Worm (Caenorhabditis elegans) whole organism, L3 larva: ENCODE data around the gene R107.9.

Source experiments
- R02D3.7 ChIP-seq: fragments of 150-350 bp; optimal IDR thresholded peaks from 2 replicates; lab custom pipeline; 2014; ENCODE audit warnings: missing biosample characterization, missing genetic modification characterization
- ZK546.5 ChIP-seq: sonication (generic microtip); optimal IDR thresholded peaks from 2 replicates; lab custom pipeline; 2017; ENCODE audit warnings: missing biosample characterization, missing genetic modification characterization
- aly-2 ChIP-seq: fragments of 150-350 bp; optimal IDR thresholded peaks from 2 replicates; lab custom pipeline; 2014; ENCODE audit warnings: missing biosample characterization, missing genetic modification characterization
- ama-1 ChIP-seq: fragments of 150-350 bp; optimal IDR thresholded peaks from 2 replicates; lab custom pipeline; 2018
- ceh-16 ChIP-seq: sonication (generic microtip); optimal IDR thresholded peaks from 2 replicates; lab custom pipeline; 2017; ENCODE audit warnings: missing biosample characterization, missing genetic modification characterization
- ceh-28 ChIP-seq: fragments of 150-350 bp; optimal IDR thresholded peaks from 2 replicates; lab custom pipeline; 2014; ENCODE audit warnings: missing biosample characterization, missing genetic modification reagents, missing genetic modification characterization
- ceh-82 ChIP-seq: fragments of 150-350 bp; optimal IDR thresholded peaks from 2 replicates; lab custom pipeline; 2014; ENCODE audit warnings: missing biosample characterization, missing genetic modification characterization
- ceh-9 ChIP-seq: sonication (generic microtip); optimal IDR thresholded peaks from 2 replicates; lab custom pipeline; 2018; ENCODE audit warnings: missing biosample characterization, missing genetic modification characterization
- daf-12 ChIP-seq: fragments of 150-350 bp; optimal IDR thresholded peaks from 2 replicates; lab custom pipeline; 2014; ENCODE audit warnings: missing biosample characterization, missing genetic modification reagents, missing genetic modification characterization
- egl-27 ChIP-seq: sonication (generic microtip); optimal IDR thresholded peaks from 4 replicates; lab custom pipeline; 2017; ENCODE audit warnings: missing biosample characterization, missing genetic modification reagents, missing genetic modification characterization
- egl-5 ChIP-seq: fragments of 150-350 bp; optimal IDR thresholded peaks from 2 replicates; lab custom pipeline; 2017; ENCODE audit warnings: missing biosample characterization, missing genetic modification reagents, missing genetic modification characterization, inconsistent platforms
- elt-1 ChIP-seq: fragments of 150-350 bp; optimal IDR thresholded peaks from 2 replicates; lab custom pipeline; 2014; ENCODE audit warnings: missing biosample characterization, missing genetic modification characterization
- elt-2 ChIP-seq: sonication (generic microtip); optimal IDR thresholded peaks from 2 replicates; lab custom pipeline; 2016; ENCODE audit warnings: missing genetic modification reagents, mild to moderate bottlenecking, missing genetic modification characterization, missing compliant biosample characterization
- elt-3 ChIP-seq, 3 experiments: fragments of 150-350 bp in 1 of 3; sonication (generic microtip) in 2 of 3; optimal IDR thresholded peaks; 2 replicates in 2 of 3; 4 replicates in 1 of 3; lab custom pipeline; 2014 to 2017; ENCODE audit warnings: missing biosample characterization in 3 of 3, missing genetic modification characterization in 3 of 3
- eor-1 ChIP-seq, 2 experiments: fragments of 150-350 bp; optimal IDR thresholded peaks; 2 replicates each; lab custom pipeline; 2014 to 2018; ENCODE audit warnings: missing biosample characterization in 2 of 2, missing genetic modification characterization in 2 of 2
- fkh-10 ChIP-seq: sonication (generic microtip); optimal IDR thresholded peaks from 2 replicates; lab custom pipeline; 2017; ENCODE audit warnings: missing biosample characterization, missing genetic modification reagents, missing genetic modification characterization
- fkh-2 ChIP-seq: fragments of 150-350 bp; optimal IDR thresholded peaks from 2 replicates; lab custom pipeline; 2014; ENCODE audit warnings: missing biosample characterization, missing genetic modification reagents, missing genetic modification characterization
- fos-1 ChIP-seq: fragments of 150-350 bp; optimal IDR thresholded peaks from 2 replicates; lab custom pipeline; 2014; ENCODE audit warnings: missing biosample characterization, missing genetic modification characterization
- hmg-11 ChIP-seq: sonication (generic microtip); optimal IDR thresholded peaks from 2 replicates; lab custom pipeline; 2016; ENCODE audit warnings: missing genetic modification characterization, missing compliant biosample characterization
- jun-1 ChIP-seq: fragments of 150-350 bp; optimal IDR thresholded peaks from 2 replicates; lab custom pipeline; 2014; ENCODE audit warnings: missing biosample characterization, missing genetic modification reagents, missing genetic modification characterization
- lin-15B ChIP-seq: fragments of 150-350 bp; optimal IDR thresholded peaks from 2 replicates; lab custom pipeline; 2014; ENCODE audit warnings: missing biosample characterization, missing genetic modification characterization
- lin-39 ChIP-seq: fragments of 150-350 bp; optimal IDR thresholded peaks from 2 replicates; lab custom pipeline; 2018; ENCODE audit warnings: missing biosample characterization, missing genetic modification reagents, missing genetic modification characterization
- lsy-12 ChIP-seq: sonication (generic microtip); optimal IDR thresholded peaks from 2 replicates; lab custom pipeline; 2016; ENCODE audit warnings: mild to moderate bottlenecking, missing genetic modification characterization, missing compliant biosample characterization
- mdl-1 ChIP-seq: fragments of 150-350 bp; optimal IDR thresholded peaks from 2 replicates; lab custom pipeline; 2014; ENCODE audit warnings: missing biosample characterization, missing genetic modification characterization
- mml-1 ChIP-seq: fragments of 150-350 bp; sonication (generic microtip); optimal IDR thresholded peaks from 3 replicates; lab custom pipeline; 2014; ENCODE audit warnings: missing biosample characterization, missing genetic modification characterization
- nfya-1 ChIP-seq: sonication (generic microtip); optimal IDR thresholded peaks from 2 replicates; lab custom pipeline; 2017; ENCODE audit warnings: missing genetic modification characterization, mild to moderate bottlenecking, missing compliant biosample characterization, antibody characterized with exemption, moderate library complexity; ENCODE audit not compliant: insufficient read depth
- nhr-11 ChIP-seq: fragments of 150-350 bp; optimal IDR thresholded peaks from 2 replicates; lab custom pipeline; 2014; ENCODE audit warnings: missing biosample characterization, missing genetic modification characterization
- nhr-12 ChIP-seq: fragments of 150-350 bp; optimal IDR thresholded peaks from 2 replicates; lab custom pipeline; 2014; ENCODE audit warnings: missing biosample characterization, missing genetic modification characterization
- nhr-23 ChIP-seq: fragments of 150-350 bp; optimal IDR thresholded peaks from 2 replicates; lab custom pipeline; 2014; ENCODE audit warnings: missing biosample characterization, missing genetic modification reagents, missing genetic modification characterization
- nhr-237 ChIP-seq: fragments of 150-350 bp; optimal IDR thresholded peaks from 2 replicates; lab custom pipeline; 2014; ENCODE audit warnings: missing biosample characterization, missing genetic modification characterization
- nhr-25 ChIP-seq: sonication (generic microtip); optimal IDR thresholded peaks from 2 replicates; lab custom pipeline; 2017; ENCODE audit warnings: missing biosample characterization, missing genetic modification characterization
- nhr-28 ChIP-seq: fragments of 150-350 bp; optimal IDR thresholded peaks from 2 replicates; lab custom pipeline; 2014; ENCODE audit warnings: missing biosample characterization, missing genetic modification characterization
- nhr-43 ChIP-seq: sonication (generic microtip); optimal IDR thresholded peaks from 2 replicates; lab custom pipeline; 2016; ENCODE audit warnings: mild to moderate bottlenecking, missing genetic modification characterization, missing compliant biosample characterization; ENCODE audit not compliant: poor library complexity, severe bottlenecking
- nhr-67 ChIP-seq: fragments of 150-350 bp; optimal IDR thresholded peaks from 2 replicates; lab custom pipeline; 2014; ENCODE audit warnings: missing biosample characterization, missing genetic modification characterization
- nhr-76 ChIP-seq: fragments of 150-350 bp; sonication (generic microtip); optimal IDR thresholded peaks from 5 replicates; lab custom pipeline; 2014; ENCODE audit warnings: missing biosample characterization, missing genetic modification characterization
- nhr-77 ChIP-seq: fragments of 150-350 bp; optimal IDR thresholded peaks from 2 replicates; lab custom pipeline; 2014; ENCODE audit warnings: missing biosample characterization, missing genetic modification characterization
- pha-4 ChIP-seq: fragments of 150-350 bp; optimal IDR thresholded peaks from 2 replicates; lab custom pipeline; 2014; ENCODE audit warnings: missing biosample characterization, missing genetic modification reagents, missing genetic modification characterization
- pqm-1 ChIP-seq: fragments of 150-350 bp; optimal IDR thresholded peaks from 2 replicates; lab custom pipeline; 2017; ENCODE audit warnings: missing biosample characterization, missing genetic modification characterization, inconsistent platforms
- sea-2 ChIP-seq: fragments of 150-350 bp; sonication (generic microtip); optimal IDR thresholded peaks from 4 replicates; lab custom pipeline; 2014; ENCODE audit warnings: missing biosample characterization, missing genetic modification reagents, missing genetic modification characterization
- skn-1 ChIP-seq: fragments of 150-350 bp; optimal IDR thresholded peaks from 2 replicates; lab custom pipeline; 2014; ENCODE audit warnings: missing biosample characterization, missing genetic modification characterization
- snpc-4 ChIP-seq: fragments of 150-350 bp; optimal IDR thresholded peaks from 2 replicates; lab custom pipeline; 2014; ENCODE audit warnings: missing biosample characterization, missing genetic modification characterization
- tbx-2 ChIP-seq: sonication (generic microtip); optimal IDR thresholded peaks from 2 replicates; lab custom pipeline; 2016; ENCODE audit warnings: mild to moderate bottlenecking, missing genetic modification characterization, missing compliant biosample characterization
- unc-39 ChIP-seq: sonication (generic microtip); optimal IDR thresholded peaks from 4 replicates; lab custom pipeline; 2017; ENCODE audit warnings: missing biosample characterization, missing genetic modification characterization
- unc-62 ChIP-seq: fragments of 150-350 bp; sonication (generic microtip); optimal IDR thresholded peaks from 4 replicates; lab custom pipeline; 2014; ENCODE audit warnings: missing biosample characterization, missing genetic modification reagents, missing genetic modification characterization
- zag-1 ChIP-seq: fragments of 150-350 bp; optimal IDR thresholded peaks from 2 replicates; lab custom pipeline; 2014; ENCODE audit warnings: missing biosample characterization, missing genetic modification characterization
- ztf-11 ChIP-seq: fragments of 150-350 bp; optimal IDR thresholded peaks from 2 replicates; lab custom pipeline; 2014; ENCODE audit warnings: missing biosample characterization, missing genetic modification characterization
- ztf-4 ChIP-seq: fragments of 150-350 bp; optimal IDR thresholded peaks from 2 replicates; lab custom pipeline; 2014; ENCODE audit warnings: missing biosample characterization, missing genetic modification characterization

R107.9 gene

DNA sequence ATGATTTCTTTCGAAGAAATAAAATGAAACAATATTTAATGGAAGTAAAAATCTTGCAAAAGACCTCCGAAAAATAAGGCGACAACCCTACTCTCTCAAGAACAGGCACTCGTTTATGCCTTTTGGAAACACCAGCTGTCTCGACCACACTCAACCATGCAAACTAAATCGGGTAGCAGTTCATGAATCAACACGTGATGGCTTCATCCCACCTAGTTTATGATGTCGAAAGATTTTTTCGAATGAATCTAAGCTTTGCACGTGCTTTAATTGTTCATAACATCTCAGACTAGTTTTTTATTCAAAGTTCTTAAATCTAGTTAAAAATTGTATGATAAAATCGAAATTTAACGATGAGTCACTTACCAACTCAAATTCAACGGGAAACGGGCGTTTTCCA is 15.5 kb downstream of the R107.9 start:
- TF ChIP-seq zag-1 (tag; lab: Kevin White, UChicago) = no peak
- no peak for TF ChIP-seq nhr-237 (tag; lab: Kevin White, UChicago)
- TF ChIP-seq ama-1 (lab: Kevin White, UChicago) = peak; percentile 83
- no peak for TF ChIP-seq lin-15B (tag; lab: Kevin White, UChicago)

DNA sequence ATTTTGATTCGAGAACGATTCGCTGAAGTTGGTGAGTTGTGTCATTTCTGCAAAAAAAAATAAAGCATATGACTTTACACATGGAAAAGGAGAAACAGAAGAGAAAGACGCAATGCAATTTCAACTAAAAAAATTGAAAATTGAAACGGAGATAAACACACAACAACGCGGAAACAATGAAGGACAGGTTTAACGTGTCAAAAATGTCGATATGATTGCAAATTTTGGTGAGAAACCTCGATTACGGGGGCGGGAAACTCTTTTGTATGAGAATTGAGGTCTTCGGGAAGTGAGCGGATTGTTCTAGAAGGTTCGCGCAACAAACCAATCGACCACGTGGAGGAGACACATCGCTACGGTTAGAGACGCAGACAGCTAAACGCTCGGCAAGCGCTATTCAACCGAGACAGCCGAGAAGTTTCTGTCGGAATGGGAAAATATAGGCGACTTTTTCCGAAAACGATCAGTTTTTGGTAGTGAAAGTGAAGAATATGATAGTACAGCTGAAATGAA is 16.0 kb downstream of the R107.9 start, which contains the start of gene R107.5:
Gene R107.5, minus strand, starts transcription at position 51 of the 513 bp plus-strand sequence.
- no peak for TF ChIP-seq unc-39 (tag; lab: Kevin White, UChicago)
- TF ChIP-seq ceh-28 = peak; percentile 80
- peak; percentile 56 for TF ChIP-seq mml-1
- peak; percentile 82 for TF ChIP-seq hmg-11 (tag; lab: Kevin White, UChicago)
- no peak for TF ChIP-seq skn-1 (tag; lab: Kevin White, UChicago)
- no peak for TF ChIP-seq nhr-11 (tag; lab: Kevin White, UChicago)
- TF ChIP-seq ama-1 (lab: Kevin White, UChicago) = peak; percentile 97
- TF ChIP-seq egl-27 (tag; lab: Kevin White, UChicago) = peak; percentile 30
- no peak for TF ChIP-seq fkh-2 (tag; lab: Kevin White, UChicago)
- TF ChIP-seq daf-12 (tag; lab: Kevin White, UChicago) = no peak
- peak; percentile 16 for TF ChIP-seq elt-1
- TF ChIP-seq ceh-16 (tag; lab: Kevin White, UChicago) = no peak
- peak; percentile 62 for TF ChIP-seq R02D3.7 (tag; lab: Kevin White, UChicago)
- TF ChIP-seq nhr-77 (tag; lab: Kevin White, UChicago) = no peak
- TF ChIP-seq nhr-28 (tag; lab: Kevin White, UChicago) = no peak
- TF ChIP-seq sea-2 (GFP tag; lab: Kevin White, UChicago) = peak; percentile 80
- no peak for TF ChIP-seq ztf-11 (tag; lab: Kevin White, UChicago)
- peak; percentile 26 for TF ChIP-seq pqm-1 (tag; lab: Kevin White, UChicago)
- peak; percentile 79 for TF ChIP-seq lin-15B (tag; lab: Kevin White, UChicago)
- TF ChIP-seq jun-1 (tag; lab: Kevin White, UChicago) = peak; percentile 97
- TF ChIP-seq ztf-4 (tag; lab: Kevin White, UChicago) = peak; percentile 27
- no peak for TF ChIP-seq aly-2 (tag; lab: Kevin White, UChicago)
- TF ChIP-seq elt-2 (tag; lab: Kevin White, UChicago) = peak; percentile 67
- no peak for TF ChIP-seq nhr-76 (tag; lab: Kevin White, UChicago)
- no peak for TF ChIP-seq zag-1 (tag; lab: Kevin White, UChicago)
- no peak for TF ChIP-seq ceh-9
- TF ChIP-seq pha-4 (tag; lab: Kevin White, UChicago) = peak; percentile 80
- no peak for TF ChIP-seq eor-1 (tag; optimal IDR thresholded peaks at IDR 0.05; lab: Kevin White, UChicago)
- TF ChIP-seq snpc-4 (tag; lab: Kevin White, UChicago) = no peak
- TF ChIP-seq tbx-2 (tag; lab: Kevin White, UChicago) = peak; percentile 91
- peak; percentile 92 for TF ChIP-seq nhr-43 (tag; lab: Kevin White, UChicago)
- TF ChIP-seq ceh-82 (tag; lab: Kevin White, UChicago) = no peak
- peak; percentile 97 for TF ChIP-seq nhr-23 (tag; lab: Kevin White, UChicago)
- TF ChIP-seq egl-5 (tag; lab: Kevin White, UChicago) = peak; percentile 90
- TF ChIP-seq nhr-237 (tag; lab: Kevin White, UChicago) = no peak
- no peak for TF ChIP-seq nhr-12 (tag; lab: Kevin White, UChicago)
- no peak for TF ChIP-seq ZK546.5 (tag; lab: Kevin White, UChicago)
- TF ChIP-seq nhr-25 (tag; lab: Kevin White, UChicago) = peak; percentile 99
- peak; percentile 96 for TF ChIP-seq nfya-1 (tag; lab: Kevin White, UChicago)
- peak; percentile 49 for TF ChIP-seq fkh-10 (GFP tag; lab: Kevin White, UChicago)
- peak; percentile 26 to 84 (median 75) for TF ChIP-seq elt-3 (tag; optimal IDR thresholded peaks at IDR 0.05; lab: Kevin White, UChicago)
- TF ChIP-seq unc-62 = no peak
- peak; percentile 99 for TF ChIP-seq lsy-12 (tag; lab: Kevin White, UChicago)
- TF ChIP-seq fos-1 = peak; percentile 41
- no peak for TF ChIP-seq nhr-67 (tag; lab: Kevin White, UChicago)
- TF ChIP-seq lin-39 (tag; lab: Kevin White, UChicago) = peak; percentile 92
- peak; percentile 87 for TF ChIP-seq mdl-1 (tag; lab: Kevin White, UChicago)
